Worm (Caenorhabditis elegans): ENCODE measurements around the gene F42A10.6.

DNA sequence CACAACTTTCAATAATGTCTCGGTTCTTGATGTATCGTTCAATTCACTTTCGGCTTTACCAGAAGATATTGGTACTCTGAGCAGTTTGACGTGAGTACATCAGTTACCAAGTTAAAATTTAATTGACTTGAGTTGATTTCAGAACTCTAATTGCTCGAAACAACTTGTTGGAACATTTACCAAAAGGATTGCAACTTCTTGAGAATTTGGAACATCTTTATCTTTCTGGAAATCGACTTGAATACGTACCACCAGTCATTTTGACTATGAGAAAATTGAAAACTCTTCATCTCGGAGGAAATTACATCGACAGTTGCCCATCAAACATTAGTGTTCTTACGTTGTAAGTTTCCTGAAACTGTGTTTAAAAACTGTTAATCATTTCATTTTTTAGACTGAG lies 29.9 kb downstream of the F42A10.6 start:
- TF ChIP-seq him-1 (tag; optimal IDR thresholded peaks at IDR 0.05) (no peak), dao-5 (tag; optimal IDR thresholded peaks at IDR 0.05) (no peak), W03F9.2 (tag; optimal IDR thresholded peaks at IDR 0.05) (no peak)

Data from whole organism, L4/young adult.